1 fruit fly cellular context compared by ENCODE assay signal in the genomic region with DNA sequence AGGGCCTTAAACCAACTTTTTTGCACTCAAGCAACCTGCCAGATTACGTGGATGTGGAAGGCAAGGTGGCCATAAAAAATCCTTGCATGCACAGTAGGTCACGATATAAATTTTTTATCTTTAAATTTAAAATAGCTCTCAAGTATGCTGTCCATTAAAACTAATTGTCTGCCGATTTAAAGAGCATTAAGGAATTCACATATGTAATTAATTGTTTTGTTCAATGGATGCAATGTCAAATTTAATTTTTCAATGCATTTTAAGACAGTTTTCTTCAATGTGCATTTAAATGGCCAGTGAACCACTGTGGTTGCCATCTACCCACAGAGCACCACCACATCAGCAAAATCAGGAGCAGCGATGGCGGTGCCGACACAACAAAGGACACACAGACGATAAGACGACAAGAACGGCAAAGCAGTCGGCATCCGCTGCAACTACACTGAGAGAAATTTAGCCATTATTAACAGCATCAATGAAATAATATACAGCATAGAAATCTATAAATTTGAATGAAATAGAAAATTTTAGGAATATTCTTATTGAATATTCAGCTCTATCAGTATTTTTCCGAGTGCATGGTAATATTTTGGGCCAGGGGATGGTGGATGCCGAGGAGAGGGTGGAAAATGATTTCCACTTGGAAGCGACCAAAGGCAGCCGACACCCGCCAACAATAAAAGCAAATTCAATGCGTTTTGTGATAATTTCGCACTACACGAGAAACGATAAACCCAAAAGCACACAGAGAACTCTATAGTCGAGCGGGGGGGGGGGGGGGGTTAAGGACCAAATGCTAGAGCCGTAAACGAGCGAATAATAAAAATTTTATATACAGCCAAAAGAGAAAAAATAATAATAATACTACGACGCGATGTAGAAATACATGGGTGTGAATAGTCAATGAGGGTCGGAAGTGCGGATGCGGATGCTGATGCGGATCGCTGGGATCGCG.
TF ChIP-seq lines count a peak whose summit lies in the region.

No protein-coding gene starts in this region.

TF ChIP-seq in whole organism, embryonic, 481 proteins besides CTCF, POLR2A, EP300 and RAD21 (continued from another document and continues in another):
- TF ChIP-seq CG9609 (GFP tag; optimal IDR thresholded peaks at IDR 0.05; lab: Kevin White, UChicago) (no peak), Neu2 (GFP tag; optimal IDR thresholded peaks at IDR 0.05; lab: Kevin White, UChicago; ENCODE audit: borderline replicate concordance) (no peak), lmd (GFP tag; IDR thresholded peaks at IDR 0.05; lab: Robert Waterston, UW) (no peak), corto (GFP tag; optimal IDR thresholded peaks at IDR 0.05; lab: Kevin White, UChicago) (no peak), dmrt99B (tag; optimal IDR thresholded peaks at IDR 0.05; lab: Kevin White, UChicago) (peak; percentile 51), Fer1 (GFP tag; optimal IDR thresholded peaks at IDR 0.05; lab: Kevin White, UChicago) (peak; percentile 30), CG17802 (tag; optimal IDR thresholded peaks at IDR 0.05; lab: Kevin White, UChicago) (peak; percentile 20), CG13775 (GFP tag; optimal IDR thresholded peaks at IDR 0.05; lab: Kevin White, UChicago) (peak; percentile 21), CG9797 (GFP tag; optimal IDR thresholded peaks at IDR 0.05; lab: Kevin White, UChicago) (no peak), Kr (GFP tag; optimal IDR thresholded peaks at IDR 0.05; lab: Kevin White, UChicago) (no peak), CG12236 (GFP tag; optimal IDR thresholded peaks at IDR 0.05; lab: Kevin White, UChicago) (no peak), CG4820 (GFP tag; optimal IDR thresholded peaks at IDR 0.05; lab: Kevin White, UChicago) (peak; percentile 19), tio (GFP tag; optimal IDR thresholded peaks at IDR 0.05; lab: Kevin White, UChicago) (peak; percentile 53), D19B (GFP tag; optimal IDR thresholded peaks at IDR 0.05; lab: Kevin White, UChicago) (no peak), ewg (GFP tag; optimal IDR thresholded peaks at IDR 0.05; lab: Kevin White, UChicago) (peak; percentile 5), CG18599 (GFP tag; optimal IDR thresholded peaks at IDR 0.05; lab: Kevin White, UChicago) (peak; percentile 56), Ada2b (GFP tag; IDR thresholded peaks at IDR 0.05; lab: Robert Waterston, UW) (0 out of 2 replicates have a peak, but pooled peaks have one; percentile 22), E2f2 (GFP tag; IDR thresholded peaks at IDR 0.05; lab: Robert Waterston, UW) (no peak), CG11093 (GFP tag; IDR thresholded peaks at IDR 0.05; lab: Robert Waterston, UW) (0 out of 3 replicates have a peak, but pooled peaks have one; percentile 34), CG6683 (GFP tag; optimal IDR thresholded peaks at IDR 0.05; lab: Kevin White, UChicago) (no peak), CG2712 (tag; optimal IDR thresholded peaks at IDR 0.05; lab: Kevin White, UChicago) (peak; percentile 80), Oaz (GFP tag; IDR thresholded peaks at IDR 0.05; lab: Robert Waterston, UW) (no peak), CG10979 (tag; optimal IDR thresholded peaks at IDR 0.05; lab: Kevin White, UChicago) (peak; percentile 74), Hmr (GFP tag; optimal IDR thresholded peaks at IDR 0.05; lab: Kevin White, UChicago) (peak; percentile 9), CG9215 (GFP tag; IDR thresholded peaks at IDR 0.05; lab: Robert Waterston, UW) (no peak), Ets97D (GFP tag; optimal IDR thresholded peaks at IDR 0.05; lab: Kevin White, UChicago) (no peak), crol (GFP tag; IDR thresholded peaks at IDR 0.05; lab: Robert Waterston, UW) (peak; percentile 64), CG15073 (GFP tag; optimal IDR thresholded peaks at IDR 0.05; lab: Kevin White, UChicago) (no peak), tin (GFP tag; optimal IDR thresholded peaks at IDR 0.05; lab: Kevin White, UChicago) (peak; percentile 47), CG9437 (GFP tag; optimal IDR thresholded peaks at IDR 0.05; lab: Kevin White, UChicago) (peak; percentile 3), Dek (tag; optimal IDR thresholded peaks at IDR 0.05; lab: Kevin White, UChicago) (no peak), CG10654 (GFP tag; optimal IDR thresholded peaks at IDR 0.05; lab: Kevin White, UChicago) (peak; percentile 21), CG32532 (GFP tag; IDR thresholded peaks at IDR 0.05; lab: Robert Waterston, UW) (no peak), CG13624 (GFP tag; optimal IDR thresholded peaks at IDR 0.05; lab: Kevin White, UChicago) (no peak), CG1647 (GFP tag; optimal IDR thresholded peaks at IDR 0.05; lab: Kevin White, UChicago) (no peak), aop (GFP tag; IDR thresholded peaks at IDR 0.05; lab: Robert Waterston, UW) (no peak), fd96Cb (tag; optimal IDR thresholded peaks at IDR 0.05; lab: Kevin White, UChicago) (peak; percentile 64), CG11504 (tag; optimal IDR thresholded peaks at IDR 0.05; lab: Kevin White, UChicago) (peak; percentile 53), CG16813 (GFP tag; IDR thresholded peaks at IDR 0.05; lab: Robert Waterston, UW; ENCODE audit: partially characterized antibody) (no peak), CG6254 (GFP tag; optimal IDR thresholded peaks at IDR 0.05; lab: Kevin White, UChicago) (peak; percentile 63), CG4730 (GFP tag; IDR thresholded peaks at IDR 0.05; lab: Robert Waterston, UW) (peak; percentile 57; the same call in 1 of the 2 replicates), luna (GFP tag; optimal IDR thresholded peaks at IDR 0.05; lab: Kevin White, UChicago) (no peak), CG18011 (GFP tag; optimal IDR thresholded peaks at IDR 0.05; lab: Kevin White, UChicago) (no peak), CG33557 (GFP tag; optimal IDR thresholded peaks at IDR 0.05; lab: Kevin White, UChicago) (peak; percentile 52), Fer3 (tag; optimal IDR thresholded peaks at IDR 0.05; lab: Kevin White, UChicago) (peak; percentile 23), abd-A (tag; optimal IDR thresholded peaks at IDR 0.05; lab: Kevin White, UChicago) (peak; percentile 73), D (optimal IDR thresholded peaks at IDR 0.05; lab: Kevin White, UChicago) (no peak), D (GFP tag; optimal IDR thresholded peaks at IDR 0.05; lab: Kevin White, UChicago) (peak; percentile 52), CG15601 (tag; optimal IDR thresholded peaks at IDR 0.05; lab: Kevin White, UChicago) (peak; percentile 52), wek (GFP tag; optimal IDR thresholded peaks at IDR 0.05; lab: Kevin White, UChicago) (no peak), CG13287 (GFP tag; IDR thresholded peaks at IDR 0.05; lab: Robert Waterston, UW; ENCODE audit: partially characterized antibody) (no peak), CG34224 (GFP tag; IDR thresholded peaks at IDR 0.05; lab: Robert Waterston, UW; ENCODE audit: partially characterized antibody) (no peak), Sox100B (GFP tag; optimal IDR thresholded peaks at IDR 0.05; lab: Kevin White, UChicago) (peak; percentile 46), dpn (GFP tag; optimal IDR thresholded peaks at IDR 0.05; lab: Kevin White, UChicago) (peak; percentile 20 to 30), MTF-1 (GFP tag; optimal IDR thresholded peaks at IDR 0.05; lab: Kevin White, UChicago; ENCODE audit: borderline replicate concordance) (no peak), CG7839 (tag; optimal IDR thresholded peaks at IDR 0.05; lab: Kevin White, UChicago) (peak; percentile 59), nmo (GFP tag; optimal IDR thresholded peaks at IDR 0.05; lab: Kevin White, UChicago) (peak; percentile 58), CG1024 (GFP tag; IDR thresholded peaks at IDR 0.05; lab: Robert Waterston, UW) (no peak), CG8281 (tag; optimal IDR thresholded peaks at IDR 0.05; lab: Kevin White, UChicago) (no peak), CG12104 (GFP tag; optimal IDR thresholded peaks at IDR 0.05; lab: Kevin White, UChicago) (no peak), bbx (GFP tag; IDR thresholded peaks at IDR 0.05; lab: Robert Waterston, UW; ENCODE audit: partially characterized antibody) (no peak), CG11696 (GFP tag; IDR thresholded peaks at IDR 0.05; lab: Robert Waterston, UW) (no peak), dimm (GFP tag; IDR thresholded peaks at IDR 0.05; lab: Robert Waterston, UW) (no peak), Hand (GFP tag; optimal IDR thresholded peaks at IDR 0.05; lab: Kevin White, UChicago) (no peak), CG12299 (tag; optimal IDR thresholded peaks at IDR 0.05; lab: Kevin White, UChicago) (no peak), CG33213 (GFP tag; optimal IDR thresholded peaks at IDR 0.05; lab: Kevin White, UChicago) (no peak), bigmax (GFP tag; optimal IDR thresholded peaks at IDR 0.05; lab: Kevin White, UChicago) (no peak), nerfin-1 (tag; optimal IDR thresholded peaks at IDR 0.05; lab: Kevin White, UChicago) (peak; percentile 73), CG32772 (GFP tag; IDR thresholded peaks at IDR 0.05; lab: Robert Waterston, UW) (no peak), Hsf (GFP tag; optimal IDR thresholded peaks at IDR 0.05; lab: Kevin White, UChicago) (peak; percentile 39), shn (GFP tag; optimal IDR thresholded peaks at IDR 0.05; lab: Kevin White, UChicago) (no peak), dmrt11E (tag; optimal IDR thresholded peaks at IDR 0.05; lab: Kevin White, UChicago) (peak; percentile 80), crp (GFP tag; optimal IDR thresholded peaks at IDR 0.05; lab: Kevin White, UChicago) (no peak), CG12391 (tag; optimal IDR thresholded peaks at IDR 0.05; lab: Kevin White, UChicago) (peak; percentile 66), gce (GFP tag; IDR thresholded peaks at IDR 0.05; lab: Robert Waterston, UW) (0 out of 3 replicates have a peak, but pooled peaks have one; percentile 43), CG16815 (GFP tag; optimal IDR thresholded peaks at IDR 0.05; lab: Kevin White, UChicago) (peak; percentile 44), Dref (GFP tag; IDR thresholded peaks at IDR 0.05; lab: Robert Waterston, UW) (no peak), vfl (GFP tag; optimal IDR thresholded peaks at IDR 0.05; lab: Kevin White, UChicago) (no peak), Lpt (GFP tag; optimal IDR thresholded peaks at IDR 0.05; lab: Kevin White, UChicago) (no peak), BEAF-32 (GFP tag; optimal IDR thresholded peaks at IDR 0.05; lab: Kevin White, UChicago) (no peak), tup (GFP tag; optimal IDR thresholded peaks at IDR 0.05; lab: Kevin White, UChicago) (no peak), CG2875 (GFP tag; optimal IDR thresholded peaks at IDR 0.05; lab: Kevin White, UChicago) (peak; percentile 49), CG31224 (GFP tag; IDR thresholded peaks at IDR 0.05; lab: Robert Waterston, UW) (0 out of 2 replicates have a peak, but pooled peaks have one; percentile 7), fd102C (GFP tag; optimal IDR thresholded peaks at IDR 0.05; lab: Kevin White, UChicago) (no peak), CG15269 (tag; optimal IDR thresholded peaks at IDR 0.05; lab: Kevin White, UChicago) (peak; percentile 23), grau (tag; optimal IDR thresholded peaks at IDR 0.05; lab: Kevin White, UChicago) (peak; percentile 52), phol (tag; optimal IDR thresholded peaks at IDR 0.05; lab: Kevin White, UChicago) (peak; percentile 71), zen (tag; optimal IDR thresholded peaks at IDR 0.05; lab: Kevin White, UChicago) (peak; percentile 55), Atf-2 (GFP tag; optimal IDR thresholded peaks at IDR 0.05; lab: Kevin White, UChicago) (no peak), CG3407 (GFP tag; optimal IDR thresholded peaks at IDR 0.05; lab: Kevin White, UChicago) (peak; percentile 16), emc (GFP tag; optimal IDR thresholded peaks at IDR 0.05; lab: Kevin White, UChicago) (no peak), maf-S (GFP tag; optimal IDR thresholded peaks at IDR 0.05; lab: Kevin White, UChicago) (no peak), CG10462 (GFP tag; optimal IDR thresholded peaks at IDR 0.05; lab: Kevin White, UChicago) (peak; percentile 19), CG14014 (GFP tag; IDR thresholded peaks at IDR 0.05; lab: Robert Waterston, UW) (no peak), Sry-β (GFP tag; optimal IDR thresholded peaks at IDR 0.05; lab: Kevin White, UChicago) (no peak), CG11085 (GFP tag; IDR thresholded peaks at IDR 0.05; lab: Robert Waterston, UW) (no peak), zen2 (GFP tag; IDR thresholded peaks at IDR 0.05; lab: Robert Waterston, UW; ENCODE audit: partially characterized antibody) (no peak), CG4707 (GFP tag; optimal IDR thresholded peaks at IDR 0.05; lab: Kevin White, UChicago) (no peak), CG17361 (GFP tag; IDR thresholded peaks at IDR 0.05; lab: Robert Waterston, UW) (peak; percentile 72), pros (GFP tag; optimal IDR thresholded peaks at IDR 0.05; lab: Kevin White, UChicago) (peak; percentile 71), CG10431 (GFP tag; optimal IDR thresholded peaks at IDR 0.05; lab: Kevin White, UChicago) (no peak), CG2120 (GFP tag; optimal IDR thresholded peaks at IDR 0.05; lab: Kevin White, UChicago) (peak; percentile 18), Nf-YA (GFP tag; IDR thresholded peaks at IDR 0.05; lab: Robert Waterston, UW) (no peak; the same call in 1 of the 2 replicates), CG7928 (GFP tag; optimal IDR thresholded peaks at IDR 0.05; lab: Kevin White, UChicago) (no peak), hbn (GFP tag; IDR thresholded peaks at IDR 0.05; lab: Robert Waterston, UW; ENCODE audit: partially characterized antibody) (no peak), sna (GFP tag; IDR thresholded peaks at IDR 0.05; lab: Robert Waterston, UW; ENCODE audit: partially characterized antibody) (no peak), nerfin-2 (GFP tag; IDR thresholded peaks at IDR 0.05; lab: Robert Waterston, UW; ENCODE audit: partially characterized antibody) (no peak), Bteb2 (GFP tag; optimal IDR thresholded peaks at IDR 0.05; lab: Kevin White, UChicago) (peak; percentile 6), Spps (tag; optimal IDR thresholded peaks at IDR 0.05; lab: Kevin White, UChicago) (peak; percentile 36), ind (GFP tag; optimal IDR thresholded peaks at IDR 0.05; lab: Kevin White, UChicago) (peak; percentile 35), CG6854 (GFP tag; optimal IDR thresholded peaks at IDR 0.05; lab: Kevin White, UChicago) (no peak), CG12219 (GFP tag; optimal IDR thresholded peaks at IDR 0.05; lab: Kevin White, UChicago) (peak; percentile 36), disco-r (GFP tag; optimal IDR thresholded peaks at IDR 0.05; lab: Kevin White, UChicago) (no peak), zfh1 (GFP tag; IDR thresholded peaks at IDR 0.05; lab: Robert Waterston, UW) (peak; percentile 61; the same call in 2 of the 3 replicates), CG18476 (GFP tag; optimal IDR thresholded peaks at IDR 0.05; lab: Kevin White, UChicago) (no peak), Med (GFP tag; lab: Kevin White, UChicago) (peak; percentile 78), Rfx (GFP tag; IDR thresholded peaks at IDR 0.05; lab: Robert Waterston, UW) (0 out of 2 replicates have a peak, but pooled peaks have one; percentile 9), CG14050 (GFP tag; IDR thresholded peaks at IDR 0.05; lab: Robert Waterston, UW) (peak; percentile 32; the same call in 1 of the 3 replicates), wdn (GFP tag; IDR thresholded peaks at IDR 0.05; lab: Robert Waterston, UW) (no peak), PHDP (tag; optimal IDR thresholded peaks at IDR 0.05; lab: Kevin White, UChicago) (peak; percentile 38)
